Worm (Caenorhabditis elegans) whole organism, young adult: ENCODE results near the gene lido-18.

ENCODE experiments used
- K11D2.4 ChIP-seq: fragments of 200-800 bp; sonication (Bioruptor generic); IDR thresholded peaks from 2 replicates; pipeline ENCODE4 v1.3.6; 2022; ENCODE audit warnings: missing genetic modification reagents, missing genetic modification characterization, missing compliant biosample characterization
- ceh-79 ChIP-seq: sonication (generic microtip); optimal IDR thresholded peaks from 2 replicates; lab custom pipeline; 2017; ENCODE audit warnings: mild to moderate bottlenecking, missing genetic modification characterization, missing compliant biosample characterization
- egl-44 ChIP-seq: fragments of 200-800 bp; sonication (Bioruptor generic); IDR thresholded peaks from 2 replicates; pipeline ENCODE4 v1.3.6; 2022; ENCODE audit warnings: missing genetic modification reagents, missing genetic modification characterization, missing compliant biosample characterization
- egrh-3 ChIP-seq: fragments of 200-800 bp; sonication (Bioruptor generic); IDR thresholded peaks from 2 replicates; pipeline ENCODE4 v1.3.6; 2022; ENCODE audit warnings: missing genetic modification reagents, missing genetic modification characterization, missing compliant biosample characterization
- hmg-1.2 ChIP-seq: fragments of 200-800 bp; sonication (Bioruptor generic); IDR thresholded peaks from 2 replicates; pipeline ENCODE4 v1.3.6; 2022; ENCODE audit warnings: missing genetic modification reagents, missing genetic modification characterization, missing compliant biosample characterization
- madf-8 ChIP-seq: fragments of 200-800 bp; sonication (Bioruptor generic); conservative IDR thresholded peaks from 2 replicates; pipeline ENCODE4 v1.3.6; 2022; ENCODE audit warnings: missing genetic modification reagents, missing genetic modification characterization, missing compliant biosample characterization
- mxl-1 ChIP-seq: sonication (generic microtip); optimal IDR thresholded peaks from 2 replicates; lab custom pipeline; 2016; ENCODE audit warnings: missing genetic modification characterization, missing compliant biosample characterization
- pha-4 ChIP-seq: fragments of 150-350 bp; sonication (generic microtip); optimal IDR thresholded peaks from 2 replicates; lab custom pipeline; 2014; ENCODE audit warnings: missing biosample characterization, missing genetic modification reagents, missing genetic modification characterization
- tbp1 ChIP-seq: fragments of 200-800 bp; sonication (Bioruptor generic); optimal IDR thresholded peaks from 2 replicates; lab custom pipeline; 2018; ENCODE audit warnings: mild to moderate bottlenecking, missing genetic modification characterization, missing compliant biosample characterization
- unc-62 ChIP-seq: fragments of 150-350 bp; optimal IDR thresholded peaks from 2 replicates; lab custom pipeline; 2014; ENCODE audit warnings: missing biosample characterization, missing genetic modification reagents, missing genetic modification characterization

DNA sequence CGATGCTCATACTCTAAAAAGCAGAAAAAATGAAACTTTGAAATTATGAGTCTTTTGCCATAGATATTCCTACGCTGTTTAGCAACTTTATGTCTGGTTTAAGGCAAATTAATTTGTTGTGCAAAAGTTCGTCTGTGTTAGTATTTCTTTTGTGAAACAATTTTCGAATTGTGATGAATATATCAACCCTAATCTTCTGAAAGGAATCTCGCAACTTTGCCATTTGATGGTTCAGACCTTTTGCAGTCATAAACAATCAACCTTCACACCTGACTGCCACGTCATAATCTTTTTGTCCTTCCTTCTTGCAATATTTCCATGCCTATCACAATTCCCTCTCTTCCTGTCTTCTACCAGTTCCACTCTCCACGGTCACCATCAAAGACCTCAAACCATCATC lies 42.2 kb upstream of the lido-18 start:
- TF ChIP-seq egrh-3 (GFP tag; lab: Robert Waterston, UW) (no peak), ceh-79 (no peak), hmg-1.2 (GFP tag; lab: Robert Waterston, UW) (no peak), egl-44 (no peak), pha-4 (no peak), mxl-1 (tag; lab: Kevin White, UChicago) (no peak), tbp1 (GFP tag; lab: Kevin White, UChicago) (no peak), unc-62 (GFP tag; lab: Kevin White, UChicago) (no peak), K11D2.4 (GFP tag; lab: Robert Waterston, UW) (no peak), madf-8 (no peak)
